Fruit fly (Drosophila melanogaster): ENCODE measurements around the gene CG10300.

- TF ChIP-seq insv (optimal IDR thresholded peaks at IDR 0.05) (no peak), Myc (optimal IDR thresholded peaks at IDR 0.05) (no peak), h (optimal IDR thresholded peaks at IDR 0.05) (no peak)
Observed at dm6 chr3R:23700304-23700767, 11.0 kb upstream of the CG10300 start, which contains the start of the genes CG31468 and Gba1a.
